Worm (Caenorhabditis elegans) whole organism, L1 larva: ENCODE measurements around the gene col-96.

Source experiments
- F16B12.6 ChIP-seq: fragments of 150-350 bp; optimal IDR thresholded peaks from 2 replicates; lab custom pipeline; 2014; ENCODE audit warnings: missing biosample characterization, missing genetic modification characterization
- aha-1 ChIP-seq: fragments of 150-350 bp; optimal IDR thresholded peaks from 2 replicates; lab custom pipeline; 2014; ENCODE audit warnings: missing biosample characterization, missing genetic modification characterization
- ama-1 ChIP-seq: fragments of 150-350 bp; optimal IDR thresholded peaks from 2 replicates; lab custom pipeline; 2014
- blmp-1 ChIP-seq: fragments of 150-350 bp; optimal IDR thresholded peaks from 2 replicates; lab custom pipeline; 2014; ENCODE audit warnings: missing biosample characterization, missing genetic modification characterization
- ceh-8 ChIP-seq: fragments of 200-800 bp; sonication (Bioruptor generic); optimal IDR thresholded peaks from 2 replicates; lab custom pipeline; 2018; ENCODE audit warnings: mild to moderate bottlenecking, missing genetic modification characterization, moderate library complexity, missing compliant biosample characterization
- ceh-82 ChIP-seq, 3 experiments: fragments of 150-350 bp in 1 of 3; sonication (generic microtip) in 2 of 3; optimal IDR thresholded peaks; 2 replicates each; lab custom pipeline; 2014 to 2017; ENCODE audit warnings: missing biosample characterization in 3 of 3, missing genetic modification characterization in 3 of 3
- ceh-88 ChIP-seq: fragments of 200-800 bp; sonication (Bioruptor generic); IDR thresholded peaks from 2 replicates; pipeline ENCODE4 v1.3.6; 2022; ENCODE audit warnings: missing genetic modification characterization, missing compliant biosample characterization
- dsc-1 ChIP-seq: sonication (generic microtip); optimal IDR thresholded peaks from 2 replicates; lab custom pipeline; 2016; ENCODE audit warnings: mild to moderate bottlenecking, missing genetic modification characterization, missing compliant biosample characterization
- efl-1 ChIP-seq, 4 experiments: fragments of 150-350 bp; optimal IDR thresholded peaks in 3 of 4; peaks in 1 of 4; 1 replicate in 1 of 4; 2 replicates in 3 of 4; lab custom pipeline; 2014; ENCODE audit warnings: missing biosample characterization in 2 of 4, missing genetic modification characterization in 2 of 4, missing genetic modification reagents in 2 of 4
- elt-3 ChIP-seq, 6 experiments: fragments of 150-350 bp in 1 of 6; sonication (generic microtip); optimal IDR thresholded peaks; 2 replicates each; lab custom pipeline; 2017 to 2018; ENCODE audit warnings: missing biosample characterization in 6 of 6, missing genetic modification characterization in 6 of 6, inconsistent platforms in 1 of 6
- ets-5 ChIP-seq: fragments of 200-800 bp; sonication (Bioruptor generic); IDR thresholded peaks from 2 replicates; pipeline ENCODE4 v1.3.6; 2022; ENCODE audit warnings: missing genetic modification characterization, missing compliant biosample characterization
- fkh-8 ChIP-seq: sonication (generic microtip); optimal IDR thresholded peaks from 2 replicates; lab custom pipeline; 2016; ENCODE audit warnings: mild to moderate bottlenecking, missing genetic modification characterization, missing compliant biosample characterization
- fos-1 ChIP-seq: fragments of 150-350 bp; optimal IDR thresholded peaks from 2 replicates; lab custom pipeline; 2014; ENCODE audit warnings: missing biosample characterization, missing genetic modification characterization
- grh-1 ChIP-seq: fragments of 200-800 bp; sonication (Bioruptor generic); IDR thresholded peaks from 2 replicates; pipeline ENCODE4 v1.3.6; 2022; ENCODE audit warnings: missing genetic modification reagents, missing genetic modification characterization, missing compliant biosample characterization
- hlh-17 ChIP-seq: fragments of 200-800 bp; sonication (Bioruptor generic); optimal IDR thresholded peaks from 2 replicates; lab custom pipeline; 2018; ENCODE audit warnings: missing genetic modification characterization, mild to moderate bottlenecking, missing compliant biosample characterization, moderate library complexity, borderline replicate concordance
- irx-1 ChIP-seq: sonication (generic microtip); optimal IDR thresholded peaks from 2 replicates; lab custom pipeline; 2016; ENCODE audit warnings: missing genetic modification characterization, missing compliant biosample characterization
- isw-1 ChIP-seq: fragments of 200-800 bp; sonication (Bioruptor generic); IDR thresholded peaks from 2 replicates; pipeline ENCODE4 v1.3.6; 2022; ENCODE audit warnings: missing genetic modification characterization, missing compliant biosample characterization
- lin-14 ChIP-seq: fragments of 200-800 bp; sonication (Bioruptor generic); optimal IDR thresholded peaks from 2 replicates; lab custom pipeline; 2018; ENCODE audit warnings: mild to moderate bottlenecking, missing genetic modification characterization, moderate library complexity, missing compliant biosample characterization
- lin-15B ChIP-seq: fragments of 150-350 bp; sonication (generic microtip); optimal IDR thresholded peaks from 3 replicates; lab custom pipeline; 2014; ENCODE audit warnings: missing biosample characterization, missing genetic modification characterization
- lin-35 ChIP-seq, 2 experiments: fragments of 150-350 bp; optimal IDR thresholded peaks; 2 replicates each; lab custom pipeline; 2014; ENCODE audit warnings: missing biosample characterization in 2 of 2, missing genetic modification characterization in 2 of 2, missing genetic modification reagents in 2 of 2
- lir-3 ChIP-seq: sonication (generic microtip); optimal IDR thresholded peaks from 2 replicates; lab custom pipeline; 2016; ENCODE audit warnings: mild to moderate bottlenecking, missing genetic modification characterization, moderate library complexity, missing compliant biosample characterization; ENCODE audit not compliant: poor library complexity
- lsy-2 ChIP-seq, 2 experiments: fragments of 150-350 bp; optimal IDR thresholded peaks; 2 replicates each; lab custom pipeline; 2014; ENCODE audit warnings: missing biosample characterization in 2 of 2, missing genetic modification characterization in 2 of 2
- mdl-1 ChIP-seq, 2 experiments: fragments of 150-350 bp; optimal IDR thresholded peaks; 2 replicates each; lab custom pipeline; 2014 to 2017; ENCODE audit warnings: missing biosample characterization in 2 of 2, missing genetic modification characterization in 2 of 2, inconsistent platforms in 1 of 2
- mef-2 ChIP-seq: fragments of 150-350 bp; optimal IDR thresholded peaks from 2 replicates; lab custom pipeline; 2014; ENCODE audit warnings: missing biosample characterization, missing genetic modification characterization
- mep-1 ChIP-seq: fragments of 150-350 bp; optimal IDR thresholded peaks from 2 replicates; lab custom pipeline; 2014; ENCODE audit warnings: missing biosample characterization, missing genetic modification characterization
- nhr-19 ChIP-seq: fragments of 200-800 bp; sonication (Bioruptor generic); conservative IDR thresholded peaks from 2 replicates; pipeline ENCODE4 v1.3.6; 2022; ENCODE audit warnings: missing genetic modification characterization, missing compliant biosample characterization
- nhr-47 ChIP-seq: sonication (generic microtip); optimal IDR thresholded peaks from 2 replicates; lab custom pipeline; 2016; ENCODE audit warnings: mild to moderate bottlenecking, missing genetic modification characterization, moderate library complexity, missing compliant biosample characterization
- nhr-77 ChIP-seq: fragments of 150-350 bp; optimal IDR thresholded peaks from 2 replicates; lab custom pipeline; 2014; ENCODE audit warnings: missing biosample characterization, missing genetic modification characterization
- nhr-84 ChIP-seq: sonication (generic microtip); optimal IDR thresholded peaks from 2 replicates; lab custom pipeline; 2017; ENCODE audit warnings: missing biosample characterization, missing genetic modification characterization
- nhr-85 ChIP-seq: sonication (generic microtip); peaks from one replicate; lab custom pipeline; 2016; ENCODE audit warnings: missing genetic modification characterization, inconsistent platforms, missing compliant biosample characterization
- pax-3 ChIP-seq: fragments of 200-800 bp; sonication (Bioruptor generic); optimal IDR thresholded peaks from 2 replicates; lab custom pipeline; 2018; ENCODE audit warnings: mild to moderate bottlenecking, missing genetic modification characterization, moderate library complexity, missing compliant biosample characterization
- rnt-1 ChIP-seq: sonication (generic microtip); optimal IDR thresholded peaks from 2 replicates; lab custom pipeline; 2016; ENCODE audit warnings: mild to moderate bottlenecking, missing genetic modification characterization, moderate library complexity, missing compliant biosample characterization
- snu-23 ChIP-seq: sonication (generic microtip); optimal IDR thresholded peaks from 2 replicates; lab custom pipeline; 2016; ENCODE audit warnings: missing genetic modification characterization, missing compliant biosample characterization
- sptf-1 ChIP-seq: fragments of 150-350 bp; optimal IDR thresholded peaks from 2 replicates; lab custom pipeline; 2014; ENCODE audit warnings: missing biosample characterization, missing genetic modification characterization
- unc-86 ChIP-seq: sonication (generic microtip); optimal IDR thresholded peaks from 2 replicates; lab custom pipeline; 2016; ENCODE audit warnings: missing genetic modification characterization, missing compliant biosample characterization
- unc-98 ChIP-seq: fragments of 200-800 bp; sonication (Bioruptor generic); IDR thresholded peaks from 2 replicates; pipeline ENCODE4 v1.3.6; 2022; ENCODE audit warnings: missing genetic modification characterization, missing compliant biosample characterization
- vab-15 ChIP-seq: sonication (generic microtip); optimal IDR thresholded peaks from 2 replicates; lab custom pipeline; 2017; ENCODE audit warnings: missing genotype, mild to moderate bottlenecking, missing genetic modification characterization, missing compliant biosample characterization
- xbp-1 ChIP-seq: sonication (generic microtip); optimal IDR thresholded peaks from 2 replicates; lab custom pipeline; 2016; ENCODE audit warnings: missing genetic modification characterization, missing compliant biosample characterization
- zag-1 ChIP-seq: fragments of 150-350 bp; optimal IDR thresholded peaks from 2 replicates; lab custom pipeline; 2014; ENCODE audit warnings: missing biosample characterization, missing genetic modification characterization
- zip-4 ChIP-seq: fragments of 200-800 bp; sonication (Bioruptor generic); optimal IDR thresholded peaks from 2 replicates; lab custom pipeline; 2018; ENCODE audit warnings: mild to moderate bottlenecking, missing genetic modification characterization, moderate library complexity, missing compliant biosample characterization
- ztf-11 ChIP-seq, 2 experiments: sonication (generic microtip); optimal IDR thresholded peaks; 2 replicates each; lab custom pipeline; 2016 to 2017; ENCODE audit warnings: missing genetic modification characterization in 2 of 2, missing biosample characterization in 1 of 2, missing compliant biosample characterization in 1 of 2
- ztf-4 ChIP-seq: fragments of 150-350 bp; optimal IDR thresholded peaks from 2 replicates; lab custom pipeline; 2014; ENCODE audit warnings: missing biosample characterization, missing genetic modification characterization

The col-96 gene

DNA sequence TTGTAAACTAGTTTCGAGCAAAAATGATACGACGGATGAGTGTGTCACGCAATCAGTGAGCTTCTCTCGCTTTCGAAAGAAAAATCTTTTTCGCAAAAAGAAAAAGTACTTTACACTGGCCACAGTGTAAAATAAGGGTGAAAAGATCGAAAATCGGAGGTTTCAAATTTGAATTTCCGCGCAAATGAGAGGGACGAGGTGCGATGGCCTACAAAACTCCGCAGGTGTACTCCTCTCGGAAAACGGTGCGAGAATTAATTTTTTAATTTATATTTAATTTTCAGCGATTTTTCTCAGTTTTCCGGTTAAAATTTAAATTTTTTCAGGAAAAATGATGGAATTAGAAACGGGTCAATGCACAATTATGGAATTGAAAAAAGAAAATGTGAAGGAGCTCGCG is 40.2 kb upstream of the col-96 start, which contains the start of gene mrt-2 (continued):
- TF ChIP-seq nhr-85 (tag; lab: Kevin White, UChicago) (peak; percentile 97), isw-1 (GFP tag; lab: Robert Waterston, UW) (peak; percentile 78), efl-1 (optimal IDR thresholded peaks at IDR 0.05; lab: Kevin White, UChicago) (peak; percentile 95 to 97), efl-1 (GFP tag; optimal IDR thresholded peaks at IDR 0.05 in 1 of 2; lab: Kevin White, UChicago) (peak; percentile 97 to 100), ceh-8 (GFP tag; lab: Kevin White, UChicago) (peak; percentile 54), rnt-1 (tag; lab: Kevin White, UChicago) (no peak), aha-1 (tag; lab: Kevin White, UChicago) (no peak), irx-1 (peak; percentile 96), elt-3 (tag; optimal IDR thresholded peaks at IDR 0.05; lab: Kevin White, UChicago) (peak in 2 of 6 experiments; percentile 46 to 60), fos-1 (tag; lab: Kevin White, UChicago) (peak; percentile 48), F16B12.6 (tag; lab: Kevin White, UChicago) (peak; percentile 54), lin-15B (tag; lab: Kevin White, UChicago) (peak; percentile 20), lin-35 (GFP tag; optimal IDR thresholded peaks at IDR 0.05; lab: Kevin White, UChicago) (peak; percentile 97 to 98), ceh-82 (tag; optimal IDR thresholded peaks at IDR 0.05; lab: Kevin White, UChicago) (peak; percentile 18 to 68 (median 67)), snu-23 (GFP tag; lab: Kevin White, UChicago) (peak; percentile 89), mdl-1 (tag; optimal IDR thresholded peaks at IDR 0.05; lab: Kevin White, UChicago) (peak in 1 of 2 experiments; percentile 58), blmp-1 (tag; lab: Kevin White, UChicago) (peak; percentile 69), dsc-1 (tag; lab: Kevin White, UChicago) (peak; percentile 95), ztf-11 (tag; optimal IDR thresholded peaks at IDR 0.05; lab: Kevin White, UChicago) (peak in 1 of 2 experiments; percentile 95), nhr-47 (peak; percentile 95), grh-1 (GFP tag; lab: Robert Waterston, UW) (peak; percentile 82), mef-2 (tag; lab: Kevin White, UChicago) (no peak), vab-15 (tag; lab: Kevin White, UChicago) (peak; percentile 64), unc-98 (peak; percentile 90), ceh-88 (peak; percentile 71; the same call in 1 of the 2 replicates), ets-5 (no peak), zip-4 (GFP tag; lab: Kevin White, UChicago) (peak; percentile 39), zag-1 (tag; lab: Kevin White, UChicago) (no peak), nhr-84 (tag; lab: Kevin White, UChicago) (no peak), sptf-1 (tag; lab: Kevin White, UChicago) (no peak), unc-86 (tag; lab: Kevin White, UChicago) (peak; percentile 79), lsy-2 (tag; optimal IDR thresholded peaks at IDR 0.05; lab: Kevin White, UChicago) (peak; percentile 86 to 88), lir-3 (tag; lab: Kevin White, UChicago) (no peak)

DNA sequence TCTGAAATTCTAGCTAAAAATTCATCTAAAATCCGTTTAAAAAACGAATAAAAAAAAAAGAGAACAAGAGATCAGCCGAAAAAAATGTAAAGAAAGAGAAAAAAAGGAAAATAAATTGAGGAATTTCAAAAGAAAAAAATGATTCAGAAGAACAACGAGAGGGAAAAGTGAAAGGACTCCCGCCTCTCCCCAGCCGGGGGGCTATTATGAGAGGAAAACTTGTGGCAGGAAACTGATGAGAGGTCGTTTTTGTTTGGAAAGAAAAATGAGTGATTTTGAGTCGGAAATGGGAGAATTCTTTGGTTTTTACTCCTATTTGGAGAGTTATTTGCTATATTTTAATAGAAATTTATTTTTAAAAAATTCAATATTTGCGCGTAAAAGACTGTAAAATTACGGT is 35.6 kb upstream of the col-96 start:
- TF ChIP-seq pax-3 (tag; lab: Kevin White, UChicago) (no peak), mep-1 (tag; lab: Kevin White, UChicago) (no peak), xbp-1 (tag; lab: Kevin White, UChicago) (no peak), ama-1 (lab: Kevin White, UChicago) (no peak), nhr-77 (tag; lab: Kevin White, UChicago) (no peak), unc-86 (tag; lab: Kevin White, UChicago) (no peak), ztf-4 (tag; lab: Kevin White, UChicago) (no peak), nhr-85 (tag; lab: Kevin White, UChicago) (peak; percentile 54), rnt-1 (tag; lab: Kevin White, UChicago) (no peak), lin-14 (GFP tag; lab: Kevin White, UChicago) (peak; percentile 38), hlh-17 (GFP tag; lab: Kevin White, UChicago) (no peak), blmp-1 (tag; lab: Kevin White, UChicago) (peak; percentile 89), zag-1 (tag; lab: Kevin White, UChicago) (no peak), fkh-8 (tag; lab: Kevin White, UChicago) (no peak), nhr-19 (GFP tag; lab: Robert Waterston, UW) (no peak), nhr-84 (tag; lab: Kevin White, UChicago) (no peak), isw-1 (GFP tag; lab: Robert Waterston, UW) (no peak)
- TF ChIP-seq, all 84 proteins: peak for 3
